Worm (Caenorhabditis elegans) whole organism, L1 larva: Measurements from ENCODE around the gene rskd-1.

ENCODE experiments used
- C04F5.9 ChIP-seq: sonication (generic microtip); optimal IDR thresholded peaks from 2 replicates; lab custom pipeline; 2016; ENCODE audit warnings: missing genetic modification characterization, missing compliant biosample characterization
- C16A3.4 ChIP-seq: fragments of 150-350 bp; optimal IDR thresholded peaks from 2 replicates; lab custom pipeline; 2014; ENCODE audit warnings: missing biosample characterization, missing genetic modification characterization
- F16B12.6 ChIP-seq: fragments of 150-350 bp; optimal IDR thresholded peaks from 2 replicates; lab custom pipeline; 2014; ENCODE audit warnings: missing biosample characterization, missing genetic modification characterization
- Y116A8C.19 ChIP-seq: sonication (generic microtip); optimal IDR thresholded peaks from 2 replicates; lab custom pipeline; 2016; ENCODE audit warnings: missing compliant biosample characterization, missing genetic modification characterization, borderline replicate concordance
- aha-1 ChIP-seq: fragments of 150-350 bp; optimal IDR thresholded peaks from 2 replicates; lab custom pipeline; 2014; ENCODE audit warnings: missing biosample characterization, missing genetic modification characterization
- alr-1 ChIP-seq: fragments of 200-800 bp; sonication (Bioruptor generic); optimal IDR thresholded peaks from 2 replicates; lab custom pipeline; 2018; ENCODE audit warnings: borderline replicate concordance, mild to moderate bottlenecking, missing genetic modification characterization, missing compliant biosample characterization
- aly-2 ChIP-seq: fragments of 150-350 bp; optimal IDR thresholded peaks from 2 replicates; lab custom pipeline; 2014; ENCODE audit warnings: missing biosample characterization, missing genetic modification characterization
- blmp-1 ChIP-seq: fragments of 150-350 bp; optimal IDR thresholded peaks from 2 replicates; lab custom pipeline; 2014; ENCODE audit warnings: missing biosample characterization, missing genetic modification characterization
- ceh-88 ChIP-seq: fragments of 200-800 bp; sonication (Bioruptor generic); IDR thresholded peaks from 2 replicates; pipeline ENCODE4 v1.3.6; 2022; ENCODE audit warnings: missing genetic modification characterization, missing compliant biosample characterization
- ceh-90 ChIP-seq: sonication (generic microtip); optimal IDR thresholded peaks from 2 replicates; lab custom pipeline; 2016; ENCODE audit warnings: missing genetic modification characterization, missing compliant biosample characterization
- dsc-1 ChIP-seq: sonication (generic microtip); optimal IDR thresholded peaks from 2 replicates; lab custom pipeline; 2016; ENCODE audit warnings: mild to moderate bottlenecking, missing genetic modification characterization, missing compliant biosample characterization
- efl-1 ChIP-seq, 4 experiments: fragments of 150-350 bp; optimal IDR thresholded peaks in 3 of 4; peaks in 1 of 4; 1 replicate in 1 of 4; 2 replicates in 3 of 4; lab custom pipeline; 2014; ENCODE audit warnings: missing biosample characterization in 2 of 4, missing genetic modification characterization in 2 of 4, missing genetic modification reagents in 2 of 4
- egl-13 ChIP-seq: sonication (generic microtip); optimal IDR thresholded peaks from 2 replicates; lab custom pipeline; 2016; ENCODE audit warnings: missing genotype, missing genetic modification reagents, missing genetic modification characterization, missing compliant biosample characterization
- egl-27 ChIP-seq, 2 experiments: fragments of 150-350 bp in 1 of 2; sonication (generic microtip); optimal IDR thresholded peaks; 3 replicates each; lab custom pipeline; 2017 to 2018; ENCODE audit warnings: missing biosample characterization in 2 of 2, missing genetic modification characterization in 2 of 2, missing genetic modification reagents in 2 of 2
- fkh-10 ChIP-seq: sonication (generic microtip); optimal IDR thresholded peaks from 2 replicates; lab custom pipeline; 2017; ENCODE audit warnings: missing biosample characterization, missing genetic modification reagents, missing genetic modification characterization
- fkh-8 ChIP-seq: sonication (generic microtip); optimal IDR thresholded peaks from 2 replicates; lab custom pipeline; 2016; ENCODE audit warnings: mild to moderate bottlenecking, missing genetic modification characterization, missing compliant biosample characterization
- grh-1 ChIP-seq: fragments of 200-800 bp; sonication (Bioruptor generic); IDR thresholded peaks from 2 replicates; pipeline ENCODE4 v1.3.6; 2022; ENCODE audit warnings: missing genetic modification reagents, missing genetic modification characterization, missing compliant biosample characterization
- hlh-17 ChIP-seq: fragments of 200-800 bp; sonication (Bioruptor generic); optimal IDR thresholded peaks from 2 replicates; lab custom pipeline; 2018; ENCODE audit warnings: missing genetic modification characterization, mild to moderate bottlenecking, missing compliant biosample characterization, moderate library complexity, borderline replicate concordance
- irx-1 ChIP-seq: sonication (generic microtip); optimal IDR thresholded peaks from 2 replicates; lab custom pipeline; 2016; ENCODE audit warnings: missing genetic modification characterization, missing compliant biosample characterization
- lin-14 ChIP-seq: fragments of 200-800 bp; sonication (Bioruptor generic); optimal IDR thresholded peaks from 2 replicates; lab custom pipeline; 2018; ENCODE audit warnings: mild to moderate bottlenecking, missing genetic modification characterization, moderate library complexity, missing compliant biosample characterization
- lin-35 ChIP-seq, 2 experiments: fragments of 150-350 bp; optimal IDR thresholded peaks; 2 replicates each; lab custom pipeline; 2014; ENCODE audit warnings: missing biosample characterization in 2 of 2, missing genetic modification characterization in 2 of 2, missing genetic modification reagents in 2 of 2
- lir-3 ChIP-seq: sonication (generic microtip); optimal IDR thresholded peaks from 2 replicates; lab custom pipeline; 2016; ENCODE audit warnings: mild to moderate bottlenecking, missing genetic modification characterization, moderate library complexity, missing compliant biosample characterization; ENCODE audit not compliant: poor library complexity
- lsy-2 ChIP-seq, 2 experiments: fragments of 150-350 bp; optimal IDR thresholded peaks; 2 replicates each; lab custom pipeline; 2014; ENCODE audit warnings: missing biosample characterization in 2 of 2, missing genetic modification characterization in 2 of 2
- mab-9 ChIP-seq: fragments of 200-800 bp; sonication (Bioruptor generic); IDR thresholded peaks from 2 replicates; pipeline ENCODE4 v1.3.6; 2022; ENCODE audit warnings: missing genetic modification reagents, missing genetic modification characterization, missing compliant biosample characterization
- mdl-1 ChIP-seq, 2 experiments: fragments of 150-350 bp; optimal IDR thresholded peaks; 2 replicates each; lab custom pipeline; 2014 to 2017; ENCODE audit warnings: missing biosample characterization in 2 of 2, missing genetic modification characterization in 2 of 2, inconsistent platforms in 1 of 2
- mef-2 ChIP-seq: fragments of 150-350 bp; optimal IDR thresholded peaks from 2 replicates; lab custom pipeline; 2014; ENCODE audit warnings: missing biosample characterization, missing genetic modification characterization
- mep-1 ChIP-seq: fragments of 150-350 bp; optimal IDR thresholded peaks from 2 replicates; lab custom pipeline; 2014; ENCODE audit warnings: missing biosample characterization, missing genetic modification characterization
- nhr-11 ChIP-seq: fragments of 150-350 bp; optimal IDR thresholded peaks from 2 replicates; lab custom pipeline; 2014; ENCODE audit warnings: missing biosample characterization, missing genetic modification characterization
- nhr-19 ChIP-seq: fragments of 200-800 bp; sonication (Bioruptor generic); conservative IDR thresholded peaks from 2 replicates; pipeline ENCODE4 v1.3.6; 2022; ENCODE audit warnings: missing genetic modification characterization, missing compliant biosample characterization
- nhr-237 ChIP-seq: fragments of 150-350 bp; optimal IDR thresholded peaks from 2 replicates; lab custom pipeline; 2014; ENCODE audit warnings: missing biosample characterization, missing genetic modification characterization
- nhr-28 ChIP-seq: fragments of 150-350 bp; optimal IDR thresholded peaks from 2 replicates; lab custom pipeline; 2014; ENCODE audit warnings: missing biosample characterization, missing genetic modification characterization
- nhr-71 ChIP-seq: sonication (generic microtip); optimal IDR thresholded peaks from 2 replicates; lab custom pipeline; 2016; ENCODE audit warnings: mild to moderate bottlenecking, missing genetic modification characterization, moderate library complexity, missing compliant biosample characterization
- nhr-76 ChIP-seq: sonication (generic microtip); optimal IDR thresholded peaks from 2 replicates; lab custom pipeline; 2017; ENCODE audit warnings: missing biosample characterization, missing genetic modification characterization
- nhr-77 ChIP-seq: fragments of 150-350 bp; optimal IDR thresholded peaks from 2 replicates; lab custom pipeline; 2014; ENCODE audit warnings: missing biosample characterization, missing genetic modification characterization
- nhr-85 ChIP-seq: sonication (generic microtip); peaks from one replicate; lab custom pipeline; 2016; ENCODE audit warnings: missing genetic modification characterization, inconsistent platforms, missing compliant biosample characterization
- nhr-90 ChIP-seq: sonication (generic microtip); optimal IDR thresholded peaks from 2 replicates; lab custom pipeline; 2016; ENCODE audit warnings: mild to moderate bottlenecking, missing genetic modification characterization, missing compliant biosample characterization; ENCODE audit not compliant: poor library complexity
- pag-3 ChIP-seq: sonication (generic microtip); optimal IDR thresholded peaks from 2 replicates; lab custom pipeline; 2017; ENCODE audit warnings: missing genetic modification characterization, mild to moderate bottlenecking, missing compliant biosample characterization, antibody characterized with exemption, borderline replicate concordance; ENCODE audit not compliant: insufficient read depth
- pax-3 ChIP-seq: fragments of 200-800 bp; sonication (Bioruptor generic); optimal IDR thresholded peaks from 2 replicates; lab custom pipeline; 2018; ENCODE audit warnings: mild to moderate bottlenecking, missing genetic modification characterization, moderate library complexity, missing compliant biosample characterization
- pqm-1 ChIP-seq: sonication (generic microtip); optimal IDR thresholded peaks from 3 replicates; lab custom pipeline; 2017; ENCODE audit warnings: missing biosample characterization, missing genetic modification characterization
- rnt-1 ChIP-seq: sonication (generic microtip); optimal IDR thresholded peaks from 2 replicates; lab custom pipeline; 2016; ENCODE audit warnings: mild to moderate bottlenecking, missing genetic modification characterization, moderate library complexity, missing compliant biosample characterization
- snpc-4 ChIP-seq: fragments of 150-350 bp; optimal IDR thresholded peaks from 2 replicates; lab custom pipeline; 2014; ENCODE audit warnings: missing biosample characterization, missing genetic modification characterization
- snu-23 ChIP-seq: sonication (generic microtip); optimal IDR thresholded peaks from 2 replicates; lab custom pipeline; 2016; ENCODE audit warnings: missing genetic modification characterization, missing compliant biosample characterization
- sox-4 ChIP-seq: sonication (generic microtip); optimal IDR thresholded peaks from 2 replicates; lab custom pipeline; 2016; ENCODE audit warnings: missing genetic modification characterization, missing compliant biosample characterization
- sptf-1 ChIP-seq: fragments of 150-350 bp; optimal IDR thresholded peaks from 2 replicates; lab custom pipeline; 2014; ENCODE audit warnings: missing biosample characterization, missing genetic modification characterization
- tlp-1 ChIP-seq: fragments of 150-350 bp; optimal IDR thresholded peaks from 2 replicates; lab custom pipeline; 2014; ENCODE audit warnings: missing biosample characterization, missing genetic modification characterization
- unc-62 ChIP-seq: fragments of 150-350 bp; optimal IDR thresholded peaks from 2 replicates; lab custom pipeline; 2014; ENCODE audit warnings: missing biosample characterization, missing genetic modification reagents, missing genetic modification characterization
- unc-86 ChIP-seq: sonication (generic microtip); optimal IDR thresholded peaks from 2 replicates; lab custom pipeline; 2016; ENCODE audit warnings: missing genetic modification characterization, missing compliant biosample characterization
- vab-15 ChIP-seq: sonication (generic microtip); optimal IDR thresholded peaks from 2 replicates; lab custom pipeline; 2017; ENCODE audit warnings: missing genotype, mild to moderate bottlenecking, missing genetic modification characterization, missing compliant biosample characterization
- zag-1 ChIP-seq: fragments of 150-350 bp; optimal IDR thresholded peaks from 2 replicates; lab custom pipeline; 2014; ENCODE audit warnings: missing biosample characterization, missing genetic modification characterization
- zip-4 ChIP-seq: fragments of 200-800 bp; sonication (Bioruptor generic); optimal IDR thresholded peaks from 2 replicates; lab custom pipeline; 2018; ENCODE audit warnings: mild to moderate bottlenecking, missing genetic modification characterization, moderate library complexity, missing compliant biosample characterization
- ztf-4 ChIP-seq: fragments of 150-350 bp; optimal IDR thresholded peaks from 2 replicates; lab custom pipeline; 2014; ENCODE audit warnings: missing biosample characterization, missing genetic modification characterization

rskd-1 gene

ce11 chrV:12303453-12304077 is 15.2 kb upstream of the rskd-1 start:
- TF ChIP-seq egl-27 (tag; optimal IDR thresholded peaks at IDR 0.05; lab: Kevin White, UChicago) (no peak), unc-86 (tag; lab: Kevin White, UChicago) (peak; percentile 77), C16A3.4 (tag; lab: Kevin White, UChicago) (peak; percentile 77), efl-1 (optimal IDR thresholded peaks at IDR 0.05; lab: Kevin White, UChicago) (peak; percentile 69 to 73), efl-1 (GFP tag; optimal IDR thresholded peaks at IDR 0.05 in 1 of 2; lab: Kevin White, UChicago) (peak; percentile 52 to 97), alr-1 (tag; lab: Kevin White, UChicago) (no peak), ceh-90 (tag; lab: Kevin White, UChicago) (peak; percentile 23), lin-14 (GFP tag; lab: Kevin White, UChicago) (peak; percentile 76), nhr-77 (tag; lab: Kevin White, UChicago) (peak; percentile 79), sptf-1 (tag; lab: Kevin White, UChicago) (no peak), F16B12.6 (no peak), blmp-1 (tag; lab: Kevin White, UChicago) (no peak), nhr-19 (GFP tag; lab: Robert Waterston, UW) (peak; percentile 86), ztf-4 (tag; lab: Kevin White, UChicago) (peak; percentile 84), mab-9 (GFP tag; lab: Robert Waterston, UW) (peak; percentile 75), nhr-71 (tag; lab: Kevin White, UChicago) (peak; percentile 88), C04F5.9 (no peak), aha-1 (tag; lab: Kevin White, UChicago) (no peak), zip-4 (GFP tag; lab: Kevin White, UChicago) (peak; percentile 73), mdl-1 (tag; optimal IDR thresholded peaks at IDR 0.05; lab: Kevin White, UChicago) (peak in 1 of 2 experiments; percentile 72), Y116A8C.19 (tag; lab: Kevin White, UChicago) (no peak), pqm-1 (tag; lab: Kevin White, UChicago) (peak; percentile 80), pax-3 (tag; lab: Kevin White, UChicago) (peak; percentile 93), lsy-2 (tag; optimal IDR thresholded peaks at IDR 0.05; lab: Kevin White, UChicago) (peak; percentile 73 to 77), sox-4 (peak; percentile 72), mep-1 (tag; lab: Kevin White, UChicago) (peak; percentile 58), nhr-85 (tag; lab: Kevin White, UChicago) (peak; percentile 93), lin-35 (GFP tag; optimal IDR thresholded peaks at IDR 0.05; lab: Kevin White, UChicago) (peak; percentile 71 to 74), unc-62 (GFP tag; lab: Kevin White, UChicago) (no peak), nhr-237 (peak; percentile 39), fkh-8 (tag; lab: Kevin White, UChicago) (peak; percentile 84), nhr-90 (peak; percentile 87), grh-1 (GFP tag; lab: Robert Waterston, UW) (peak; percentile 74), hlh-17 (GFP tag; lab: Kevin White, UChicago) (no peak), lir-3 (peak; percentile 10), tlp-1 (tag; lab: Kevin White, UChicago) (no peak), rnt-1 (tag; lab: Kevin White, UChicago) (peak; percentile 91), dsc-1 (tag; lab: Kevin White, UChicago) (peak; percentile 91), zag-1 (tag; lab: Kevin White, UChicago) (no peak), nhr-28 (tag; lab: Kevin White, UChicago) (no peak), mef-2 (tag; lab: Kevin White, UChicago) (no peak), nhr-11 (tag; lab: Kevin White, UChicago) (peak; percentile 19), egl-13 (tag; lab: Kevin White, UChicago) (peak; percentile 81), pag-3 (tag; lab: Kevin White, UChicago) (peak; percentile 56), nhr-76 (tag; lab: Kevin White, UChicago) (peak; percentile 78), snu-23 (GFP tag; lab: Kevin White, UChicago) (peak; percentile 86), snpc-4 (tag; lab: Kevin White, UChicago) (peak; percentile 57), vab-15 (tag; lab: Kevin White, UChicago) (peak; percentile 36), irx-1 (tag; lab: Kevin White, UChicago) (peak; percentile 73), ceh-88 (peak; percentile 73), fkh-10 (GFP tag; lab: Kevin White, UChicago) (peak; percentile 56), aly-2 (tag; lab: Kevin White, UChicago) (peak; percentile 86)
